Worm (Caenorhabditis elegans): ENCODE data around the gene scb-1.
A peak's percentile ranks its signal among the peaks of the same experiment; 100 is the strongest.

scb-1 gene

DNA sequence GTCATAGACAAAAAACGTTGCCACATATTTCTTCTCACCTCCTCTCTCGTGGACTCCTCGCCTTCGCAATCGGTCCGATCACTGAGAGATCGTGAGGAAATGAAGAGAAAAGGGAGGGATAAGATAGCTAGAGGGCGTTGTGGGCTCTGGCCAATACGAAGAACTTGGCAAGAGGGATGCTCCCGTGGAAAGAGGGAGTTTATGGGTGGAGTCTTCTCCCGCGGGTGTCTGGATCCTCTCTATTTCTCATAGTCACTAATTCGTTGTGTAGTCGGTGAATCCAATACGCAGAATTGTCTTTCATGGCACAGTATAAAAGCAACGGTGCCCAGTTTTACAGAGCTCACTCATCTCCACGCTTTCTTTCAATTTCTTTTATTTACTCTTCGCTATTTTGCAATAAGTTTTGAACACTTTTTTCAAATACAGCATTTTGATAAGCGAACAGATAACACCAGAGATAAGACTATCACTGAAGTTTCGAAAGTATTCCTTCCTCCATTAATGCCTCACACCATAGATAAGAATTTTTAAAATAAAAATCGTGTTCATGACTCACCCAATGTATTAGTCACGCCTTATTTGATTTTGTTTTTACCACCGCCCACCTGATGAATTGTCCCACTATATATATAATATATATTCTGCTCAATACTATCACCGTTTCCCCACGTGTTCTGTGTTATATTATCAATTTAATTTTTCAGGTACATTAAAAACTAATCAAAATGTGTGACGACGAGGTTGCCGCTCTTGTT, 39.0 kb downstream of the scb-1 start, which contains the start of gene act-1 (continued):
- no peak for TF ChIP-seq ztf-11 (tag; optimal IDR thresholded peaks at IDR 0.05)
- TF ChIP-seq fkh-10 (GFP tag; optimal IDR thresholded peaks at IDR 0.05): no peak
- peak; percentile 60 for TF ChIP-seq dsc-1 (tag; optimal IDR thresholded peaks at IDR 0.05)
- TF ChIP-seq ceh-8 (GFP tag; optimal IDR thresholded peaks at IDR 0.05): no peak
- TF ChIP-seq lin-15B (tag; optimal IDR thresholded peaks at IDR 0.05): no peak
- peak; percentile 38 for TF ChIP-seq snu-23 (GFP tag; optimal IDR thresholded peaks at IDR 0.05)
- no peak for TF ChIP-seq vab-15 (tag; optimal IDR thresholded peaks at IDR 0.05)
- TF ChIP-seq nhr-237 (tag; optimal IDR thresholded peaks at IDR 0.05): no peak
- no peak for TF ChIP-seq isw-1 (GFP tag; IDR thresholded peaks at IDR 0.05)
- TF ChIP-seq nhr-11 (tag; optimal IDR thresholded peaks at IDR 0.05): peak; percentile 61
- peak; percentile 14 for TF ChIP-seq zip-4 (GFP tag; optimal IDR thresholded peaks at IDR 0.05)
- TF ChIP-seq tlp-1 (tag; optimal IDR thresholded peaks at IDR 0.05): peak; percentile 75

DNA sequence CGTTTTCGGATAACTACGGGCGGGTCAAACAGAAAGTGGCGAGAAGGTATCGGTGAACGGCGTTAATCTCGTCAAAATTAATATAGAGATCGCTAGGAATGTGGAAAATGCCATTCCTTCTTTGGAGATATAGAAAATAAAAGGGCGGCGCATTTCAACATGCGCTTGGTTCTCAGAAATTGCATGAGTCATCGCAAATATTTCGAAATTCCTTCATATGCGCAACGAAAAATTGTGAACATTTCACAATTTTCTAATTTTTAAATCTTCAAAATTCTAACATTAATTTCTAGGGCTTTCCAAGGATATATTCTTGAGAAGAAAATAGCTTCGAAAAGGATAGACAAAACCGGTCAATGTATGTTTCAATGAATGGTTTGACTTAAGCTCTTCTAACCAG, 40.6 kb downstream of the scb-1 start:
- TF ChIP-seq C34B4.2 (tag; optimal IDR thresholded peaks at IDR 0.05): no peak
- TF ChIP-seq jun-1 (tag; optimal IDR thresholded peaks at IDR 0.05): peak; percentile 66

DNA sequence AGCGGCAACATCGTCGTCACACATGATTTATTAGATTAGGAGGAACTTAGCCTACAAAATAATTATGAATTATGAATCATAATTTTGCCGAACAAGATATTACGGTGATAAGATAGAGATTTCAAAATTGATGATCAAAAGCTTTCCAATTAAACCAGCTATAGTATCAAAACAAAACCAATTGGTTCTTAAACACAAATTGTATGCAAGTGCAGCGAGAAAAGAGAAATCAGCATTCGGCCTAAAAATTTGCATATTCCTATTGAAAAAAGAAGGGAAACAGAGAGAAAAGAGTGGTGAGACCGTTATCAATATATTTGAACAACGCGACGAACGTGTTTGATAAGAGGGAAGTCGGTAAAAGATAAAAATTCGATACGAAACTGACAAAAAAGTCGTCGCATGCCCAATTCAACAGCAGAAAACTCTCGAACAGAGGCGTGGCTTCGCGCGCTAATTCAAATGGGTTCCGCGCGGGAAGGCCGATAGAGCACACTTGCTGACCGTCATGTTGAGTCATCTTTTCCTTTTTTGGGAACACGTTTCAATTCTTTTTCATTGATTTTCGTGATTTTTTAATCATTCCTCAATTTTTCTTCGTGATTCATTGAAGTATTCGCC, 41.3 kb downstream of the scb-1 start, which contains the start of gene act-2:
Gene act-2 (minus strand): TSS at position 51 of the 621 bp plus-strand sequence.
- TF ChIP-seq mdl-1 (tag; optimal IDR thresholded peaks at IDR 0.05) (peak in 1 of 2 experiments; percentile 64), elt-3 (tag; optimal IDR thresholded peaks at IDR 0.05) (peak in 4 of 6 experiments; percentile 53 to 94 (median 74)), lir-3 (tag; optimal IDR thresholded peaks at IDR 0.05; ENCODE audit: poor library complexity) (peak; percentile 32), Y116A8C.19 (tag; optimal IDR thresholded peaks at IDR 0.05; ENCODE audit: borderline replicate concordance) (no peak), nhr-84 (tag; optimal IDR thresholded peaks at IDR 0.05) (no peak), ets-5 (GFP tag; IDR thresholded peaks at IDR 0.05) (no peak), lin-15B (tag; optimal IDR thresholded peaks at IDR 0.05) (peak; percentile 65), grh-1 (GFP tag; IDR thresholded peaks at IDR 0.05) (no peak), lin-13 (GFP tag; optimal IDR thresholded peaks at IDR 0.05) (peak; percentile 77), nhr-20 (tag; optimal IDR thresholded peaks at IDR 0.05) (peak; percentile 86), lin-35 (GFP tag; optimal IDR thresholded peaks at IDR 0.05) (peak; percentile 91 to 92), nhr-19 (GFP tag; conservative IDR thresholded peaks at IDR 0.05) (peak; percentile 61), fkh-10 (GFP tag; optimal IDR thresholded peaks at IDR 0.05) (peak; percentile 47), efl-1 (optimal IDR thresholded peaks at IDR 0.05) (peak; percentile 84 to 87), efl-1 (GFP tag; optimal IDR thresholded peaks at IDR 0.05 in 1 of 2) (peak; percentile 85 to 98), nhr-90 (tag; optimal IDR thresholded peaks at IDR 0.05; ENCODE audit: poor library complexity) (peak; percentile 62), jun-1 (tag; optimal IDR thresholded peaks at IDR 0.05) (peak; percentile 85), ztf-4 (tag; optimal IDR thresholded peaks at IDR 0.05) (peak; percentile 31), snu-23 (GFP tag; optimal IDR thresholded peaks at IDR 0.05) (peak; percentile 92), nhr-77 (tag; optimal IDR thresholded peaks at IDR 0.05) (peak; percentile 47), mef-2 (tag; optimal IDR thresholded peaks at IDR 0.05) (no peak), hpl-2 (GFP tag; optimal IDR thresholded peaks at IDR 0.05) (no peak), mep-1 (tag; optimal IDR thresholded peaks at IDR 0.05) (peak; percentile 75), pax-3 (tag; optimal IDR thresholded peaks at IDR 0.05) (peak; percentile 7), zag-1 (tag; optimal IDR thresholded peaks at IDR 0.05) (no peak), fkh-8 (tag; optimal IDR thresholded peaks at IDR 0.05) (peak; percentile 87), hlh-17 (GFP tag; optimal IDR thresholded peaks at IDR 0.05; ENCODE audit: borderline replicate concordance) (no peak), isw-1 (GFP tag; IDR thresholded peaks at IDR 0.05) (peak; percentile 51), fos-1 (tag; optimal IDR thresholded peaks at IDR 0.05) (peak; percentile 90), swsn-7 (tag; optimal IDR thresholded peaks at IDR 0.05) (peak; percentile 75), unc-86 (tag; optimal IDR thresholded peaks at IDR 0.05) (peak; percentile 68), nhr-71 (tag; optimal IDR thresholded peaks at IDR 0.05) (peak; percentile 85), lin-14 (GFP tag; optimal IDR thresholded peaks at IDR 0.05) (peak; percentile 94), skn-1 (tag; optimal IDR thresholded peaks at IDR 0.05) (peak; percentile 63), nhr-237 (tag; optimal IDR thresholded peaks at IDR 0.05) (peak; percentile 33), zip-4 (GFP tag; optimal IDR thresholded peaks at IDR 0.05) (no peak), tlp-1 (tag; optimal IDR thresholded peaks at IDR 0.05) (no peak), rnt-1 (tag; optimal IDR thresholded peaks at IDR 0.05) (peak; percentile 18), xbp-1 (tag; optimal IDR thresholded peaks at IDR 0.05) (peak; percentile 69)

Measured in whole organism, L1 larva.